Worm (Caenorhabditis elegans): ENCODE measurements around the gene Y97E10AR.2.

- TF ChIP-seq zfp-3 (GFP tag; conservative IDR thresholded peaks at IDR 0.05) (no peak), snpc-4 (tag; optimal IDR thresholded peaks at IDR 0.05) (no peak), F26F4.8 (GFP tag; conservative IDR thresholded peaks at IDR 0.05) (no peak), ceh-28 (tag; optimal IDR thresholded peaks at IDR 0.05) (no peak), zip-11 (GFP tag; IDR thresholded peaks at IDR 0.05) (no peak), nhr-237 (tag; optimal IDR thresholded peaks at IDR 0.05) (no peak), fos-1 (tag; optimal IDR thresholded peaks at IDR 0.05) (no peak), aha-1 (tag) (no peak), pqm-1 (tag; optimal IDR thresholded peaks at IDR 0.05) (no peak)
These were observed 14.1 kb downstream of the Y97E10AR.2 start, which contains the start of gene Y97E10AR.4 for ce11 chrV:8010103-8010502.

Data from whole organism, L4 larva.